Fruit fly (Drosophila melanogaster): ENCODE results near the gene CG17568.

CG17568 gene

DNA sequence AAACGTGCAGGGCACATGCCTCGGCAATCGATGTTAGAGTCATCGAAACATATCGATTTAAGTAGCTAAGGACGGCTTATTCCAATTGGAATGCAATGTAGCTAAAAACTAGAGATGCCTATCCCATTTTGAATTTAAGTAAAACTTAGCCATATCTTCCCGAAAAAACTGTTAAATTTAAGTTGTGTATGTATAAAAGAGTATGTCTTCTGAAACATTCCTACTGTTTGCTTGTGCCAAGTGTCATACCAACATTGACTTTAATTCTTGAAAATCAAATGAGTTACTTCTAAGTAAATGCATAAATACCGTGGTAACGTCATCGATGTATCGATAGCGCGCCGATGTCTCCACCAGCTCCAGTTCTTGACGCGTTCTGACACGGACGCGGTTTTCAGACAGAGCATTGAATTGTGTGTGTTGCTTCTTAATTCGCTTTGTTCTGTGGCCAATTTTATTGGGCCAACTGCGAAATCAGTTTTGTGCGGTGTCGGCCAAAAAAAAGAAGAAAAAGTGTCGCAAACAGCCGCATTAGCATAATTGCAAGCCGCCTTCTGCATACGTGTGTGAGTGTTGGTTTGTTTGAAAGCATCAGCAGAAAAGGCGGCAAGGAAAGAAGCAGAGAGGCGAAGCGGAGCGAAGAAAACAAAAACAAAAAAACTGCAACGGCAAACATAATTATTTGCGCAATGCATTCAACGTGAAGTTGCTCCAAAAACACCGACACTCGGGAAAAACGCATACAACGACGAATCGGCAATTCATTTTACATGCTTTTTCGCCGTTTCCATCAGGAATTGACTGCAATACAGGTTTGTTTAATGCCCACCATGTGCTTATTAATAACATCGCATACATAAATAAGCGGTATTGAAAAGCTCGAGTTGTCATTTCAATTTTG, 47.8 kb downstream of the CG17568 start, which contains the start of gene brat (continued):
- TF ChIP-seq CG6813 (GFP tag; optimal IDR thresholded peaks at IDR 0.05) (no peak), sens (GFP tag) (peak; percentile 92), Gug (GFP tag; IDR thresholded peaks at IDR 0.05) (peak; percentile 21; the same call in 1 of the 4 replicates), fu2 (GFP tag; optimal IDR thresholded peaks at IDR 0.05) (peak; percentile 44), CG18011 (GFP tag; optimal IDR thresholded peaks at IDR 0.05) (peak; percentile 43), Ptx1 (GFP tag; IDR thresholded peaks at IDR 0.05) (peak; percentile 45; the same call in 1 of the 2 replicates), tx (GFP tag; optimal IDR thresholded peaks at IDR 0.05) (peak; percentile 45), CG8089 (GFP tag; optimal IDR thresholded peaks at IDR 0.05) (peak; percentile 21), tap (tag; optimal IDR thresholded peaks at IDR 0.05) (peak; percentile 3), dm (GFP tag; optimal IDR thresholded peaks at IDR 0.05) (peak; percentile 94), fd96Cb (tag; optimal IDR thresholded peaks at IDR 0.05) (peak; percentile 1), H2.0 (GFP tag; IDR thresholded peaks at IDR 0.05) (no peak), amos (GFP tag; IDR thresholded peaks at IDR 0.05; ENCODE audit: partially characterized antibody) (peak; percentile 84), Spps (tag; optimal IDR thresholded peaks at IDR 0.05) (no peak), CG11504 (tag; optimal IDR thresholded peaks at IDR 0.05) (peak; percentile 62), kah (GFP tag; optimal IDR thresholded peaks at IDR 0.05) (no peak), ken (GFP tag; IDR thresholded peaks at IDR 0.05) (no peak), sob (GFP tag; IDR thresholded peaks at IDR 0.05) (peak; percentile 74), ara (GFP tag; IDR thresholded peaks at IDR 0.05) (no peak), CG3407 (GFP tag; optimal IDR thresholded peaks at IDR 0.05) (no peak), CG6791 (GFP tag; IDR thresholded peaks at IDR 0.05; ENCODE audit: partially characterized antibody) (peak; percentile 87), lilli (GFP tag; optimal IDR thresholded peaks at IDR 0.05) (peak; percentile 80), CG3163 (GFP tag; optimal IDR thresholded peaks at IDR 0.05) (no peak), NK7.1 (GFP tag; optimal IDR thresholded peaks at IDR 0.05) (peak; percentile 8), aop (GFP tag; IDR thresholded peaks at IDR 0.05) (no peak), ems (GFP tag; optimal IDR thresholded peaks at IDR 0.05) (peak; percentile 2), knrl (GFP tag; IDR thresholded peaks at IDR 0.05; ENCODE audit: partially characterized antibody) (peak; percentile 92), maf-S (GFP tag; optimal IDR thresholded peaks at IDR 0.05) (peak; percentile 69), HLH3B (GFP tag; IDR thresholded peaks at IDR 0.05) (peak; percentile 44; the same call in 1 of the 2 replicates), sd (tag; optimal IDR thresholded peaks at IDR 0.05) (peak; percentile 99), her (GFP tag; optimal IDR thresholded peaks at IDR 0.05) (peak; percentile 22)

DNA sequence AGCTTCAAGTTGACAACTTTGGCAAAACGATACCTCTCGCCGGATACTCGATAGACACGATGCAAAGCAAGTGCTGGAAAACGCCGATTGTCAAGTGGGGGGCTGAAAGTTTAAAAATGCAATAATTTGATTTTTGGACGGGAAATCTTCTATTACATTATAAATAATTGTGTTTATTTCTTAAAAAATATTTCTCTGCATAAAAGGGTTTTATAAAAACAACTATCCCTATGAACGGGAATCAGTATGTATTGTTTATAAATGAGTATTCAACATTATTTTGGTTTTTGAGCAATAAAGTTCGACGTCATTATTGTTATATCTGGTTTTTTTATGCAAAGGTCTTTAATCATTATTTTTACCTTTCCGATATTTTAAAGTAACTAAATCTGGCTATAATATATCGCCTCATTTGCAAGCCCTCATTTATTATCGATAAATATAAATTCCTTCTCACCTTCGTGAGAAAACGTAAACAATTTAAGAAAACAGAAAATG, 49.5 kb downstream of the CG17568 start, which contains the start of the genes AsnRS and DCTN6-p27:
Gene AsnRS, minus strand, starts transcription at position 50 of the 498 bp plus-strand sequence.
Gene DCTN6-p27, plus strand, starts transcription at position 419 of the 498 bp plus-strand sequence.
- TF ChIP-seq da (GFP tag; optimal IDR thresholded peaks at IDR 0.05) (peak; percentile 3), Elba2 (GFP tag; optimal IDR thresholded peaks at IDR 0.05) (no peak), CG1647 (GFP tag; optimal IDR thresholded peaks at IDR 0.05) (peak; percentile 49), CG17802 (tag; optimal IDR thresholded peaks at IDR 0.05) (no peak), CG4730 (GFP tag; IDR thresholded peaks at IDR 0.05) (no peak), PHDP (tag; optimal IDR thresholded peaks at IDR 0.05) (peak; percentile 57), CG9817 (tag; optimal IDR thresholded peaks at IDR 0.05) (peak; percentile 68), Max (GFP tag; optimal IDR thresholded peaks at IDR 0.05) (peak; percentile 79), mirr (GFP tag; optimal IDR thresholded peaks at IDR 0.05) (peak; percentile 55), jing (GFP tag; optimal IDR thresholded peaks at IDR 0.05) (no peak), CG4854 (GFP tag; optimal IDR thresholded peaks at IDR 0.05) (peak; percentile 62), run (tag; optimal IDR thresholded peaks at IDR 0.05) (no peak), CG4707 (GFP tag; optimal IDR thresholded peaks at IDR 0.05) (no peak), CG11085 (GFP tag; IDR thresholded peaks at IDR 0.05) (0 out of 2 replicates have a peak, but pooled peaks have one; percentile 36), Fer3 (tag; optimal IDR thresholded peaks at IDR 0.05) (peak; percentile 73), CG8359 (GFP tag; optimal IDR thresholded peaks at IDR 0.05; ENCODE audit: borderline replicate concordance) (no peak), CG4360 (GFP tag; IDR thresholded peaks at IDR 0.05) (no peak), fd64A (GFP tag; optimal IDR thresholded peaks at IDR 0.05) (no peak), pzg (GFP tag; optimal IDR thresholded peaks at IDR 0.05) (peak; percentile 56)
